Fruit fly (Drosophila melanogaster): ENCODE data around the gene Bfc.

dm6 chr3L:1295693-1296092 lies 45.2 kb downstream of the Bfc start, which contains the start of gene Rabex-5:
- TF ChIP-seq CG8478 (optimal IDR thresholded peaks at IDR 0.05) (no peak), CTCF (optimal IDR thresholded peaks at IDR 0.05) (peak; percentile 12 to 38)
